Worm (Caenorhabditis elegans): ENCODE data around the gene H14E04.3.

H14E04.3 gene

DNA sequence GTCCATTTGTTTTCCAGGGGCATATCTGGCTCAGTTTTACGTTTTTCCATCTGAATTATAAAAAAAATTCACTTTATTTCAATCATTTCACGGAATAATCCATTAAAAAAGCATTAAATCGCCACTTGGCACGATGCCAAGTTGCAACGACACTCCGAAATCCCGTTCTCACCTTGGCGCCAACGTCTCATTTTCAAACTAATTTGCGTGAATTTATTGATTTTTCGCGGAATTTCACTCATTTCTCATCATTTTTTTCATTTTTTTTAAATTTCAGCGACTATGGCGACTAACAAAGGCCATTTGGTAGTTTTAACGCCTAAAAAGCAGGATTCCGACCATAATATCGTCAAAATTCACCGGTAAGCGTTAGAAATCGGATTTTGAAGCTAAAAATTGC is 10.5 kb downstream of the H14E04.3 start, which contains the start of gene H14E04.2 (continued):
- TF ChIP-seq nhr-28 (tag; optimal IDR thresholded peaks at IDR 0.05) (no peak), ztf-4 (tag; optimal IDR thresholded peaks at IDR 0.05) (no peak), ztf-11 (tag; optimal IDR thresholded peaks at IDR 0.05) (no peak), ZK546.5 (tag; optimal IDR thresholded peaks at IDR 0.05) (no peak), unc-62 (GFP tag; optimal IDR thresholded peaks at IDR 0.05) (no peak), pqm-1 (tag; optimal IDR thresholded peaks at IDR 0.05) (peak; percentile 17), jun-1 (tag; optimal IDR thresholded peaks at IDR 0.05) (peak; percentile 24), elt-3 (tag; optimal IDR thresholded peaks at IDR 0.05) (no peak), nhr-23 (tag; optimal IDR thresholded peaks at IDR 0.05) (peak; percentile 88), nhr-25 (tag; optimal IDR thresholded peaks at IDR 0.05) (peak; percentile 78), ceh-82 (tag; optimal IDR thresholded peaks at IDR 0.05) (peak; percentile 11), mml-1 (tag; optimal IDR thresholded peaks at IDR 0.05) (no peak), lsy-12 (tag; optimal IDR thresholded peaks at IDR 0.05) (no peak), fos-1 (tag; optimal IDR thresholded peaks at IDR 0.05) (no peak), nhr-237 (tag; optimal IDR thresholded peaks at IDR 0.05) (no peak), ceh-28 (tag; optimal IDR thresholded peaks at IDR 0.05) (peak; percentile 85)

DNA sequence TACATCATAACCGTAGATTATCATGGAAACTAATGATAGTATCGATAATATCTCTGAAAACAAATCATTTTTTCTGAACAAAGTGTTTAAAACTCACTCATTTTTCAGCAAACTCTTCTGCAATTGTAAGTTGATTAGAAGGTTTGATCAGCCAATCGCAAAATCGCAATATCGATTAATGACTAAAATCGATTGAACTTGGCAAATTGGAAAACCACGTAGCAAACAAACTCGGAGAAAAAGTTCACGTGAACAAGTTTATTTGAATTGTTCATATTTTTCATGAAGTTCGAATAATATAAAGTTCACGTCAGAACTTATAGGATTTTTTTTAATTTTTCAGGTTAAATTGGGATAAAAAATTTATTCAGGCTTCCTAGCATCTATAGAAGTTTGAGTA is 14.5 kb downstream of the H14E04.3 start, which contains the start of gene H04J21.1:
Gene H04J21.1, minus strand, starts transcription at position 101 of the 400 bp plus-strand sequence.
- TF ChIP-seq nhr-25 (tag; optimal IDR thresholded peaks at IDR 0.05) (no peak), ceh-9 (tag; optimal IDR thresholded peaks at IDR 0.05) (no peak), elt-1 (tag; optimal IDR thresholded peaks at IDR 0.05) (no peak), nhr-67 (tag; optimal IDR thresholded peaks at IDR 0.05) (no peak), elt-3 (tag; optimal IDR thresholded peaks at IDR 0.05) (no peak), nhr-77 (tag; optimal IDR thresholded peaks at IDR 0.05) (no peak), nhr-23 (tag; optimal IDR thresholded peaks at IDR 0.05) (no peak), ZK546.5 (tag; optimal IDR thresholded peaks at IDR 0.05) (no peak), ceh-82 (tag; optimal IDR thresholded peaks at IDR 0.05) (no peak), nhr-237 (tag; optimal IDR thresholded peaks at IDR 0.05) (no peak), nhr-28 (tag; optimal IDR thresholded peaks at IDR 0.05) (no peak), aly-2 (tag; optimal IDR thresholded peaks at IDR 0.05) (no peak), fkh-10 (GFP tag; optimal IDR thresholded peaks at IDR 0.05) (no peak), daf-12 (tag; optimal IDR thresholded peaks at IDR 0.05) (no peak), lin-15B (tag; optimal IDR thresholded peaks at IDR 0.05) (no peak), tbx-2 (tag; optimal IDR thresholded peaks at IDR 0.05) (no peak), ceh-16 (tag; optimal IDR thresholded peaks at IDR 0.05) (no peak)

DNA sequence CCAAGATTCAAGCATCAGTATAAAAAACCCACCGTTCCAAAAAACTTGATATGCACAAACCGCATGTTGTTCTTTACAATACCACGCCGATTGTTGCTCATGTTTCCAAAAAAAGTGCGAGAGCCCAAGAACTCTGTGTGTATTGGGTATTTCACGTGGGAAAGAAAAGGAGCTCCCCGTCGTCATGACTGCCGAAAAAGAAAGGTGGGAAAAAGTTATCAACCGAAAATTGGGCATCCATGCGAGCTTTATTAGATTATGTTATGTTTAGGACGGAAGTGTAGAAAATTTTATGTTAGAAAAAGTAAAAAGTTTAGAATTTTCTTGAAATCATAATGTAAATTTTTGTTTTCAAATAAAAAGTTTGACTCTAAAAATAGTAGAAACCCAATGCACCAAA is 18.0 kb downstream of the H14E04.3 start, which contains the start of gene H04J21.4:
Gene H04J21.4, minus strand, starts transcription at position 101 of the 400 bp plus-strand sequence.
- TF ChIP-seq elt-2 (tag; optimal IDR thresholded peaks at IDR 0.05) = no peak
- no peak for TF ChIP-seq nhr-237 (tag; optimal IDR thresholded peaks at IDR 0.05)
- TF ChIP-seq zag-1 (tag; optimal IDR thresholded peaks at IDR 0.05) = no peak
- no peak for TF ChIP-seq mml-1 (tag; optimal IDR thresholded peaks at IDR 0.05)
- no peak for TF ChIP-seq fos-1 (tag; optimal IDR thresholded peaks at IDR 0.05)
- no peak for TF ChIP-seq jun-1 (tag; optimal IDR thresholded peaks at IDR 0.05)
- TF ChIP-seq nhr-23 (tag; optimal IDR thresholded peaks at IDR 0.05) = no peak
- no peak for TF ChIP-seq ceh-16 (tag; optimal IDR thresholded peaks at IDR 0.05)
- no peak for TF ChIP-seq nhr-43 (tag; optimal IDR thresholded peaks at IDR 0.05; ENCODE audit: poor library complexity, severe bottlenecking)
- no peak for TF ChIP-seq fkh-2 (tag; optimal IDR thresholded peaks at IDR 0.05)
- no peak for TF ChIP-seq tbx-2 (tag; optimal IDR thresholded peaks at IDR 0.05)
- no peak for TF ChIP-seq lin-39 (tag; optimal IDR thresholded peaks at IDR 0.05)
- no peak for TF ChIP-seq unc-39 (tag; optimal IDR thresholded peaks at IDR 0.05)
- no peak for TF ChIP-seq mdl-1 (tag; optimal IDR thresholded peaks at IDR 0.05)
- TF ChIP-seq R02D3.7 (tag; optimal IDR thresholded peaks at IDR 0.05) = no peak
- no peak for TF ChIP-seq ama-1 (optimal IDR thresholded peaks at IDR 0.05)
- TF ChIP-seq ceh-28 (tag; optimal IDR thresholded peaks at IDR 0.05) = no peak
- TF ChIP-seq snpc-4 (tag; optimal IDR thresholded peaks at IDR 0.05) = no peak
- no peak for TF ChIP-seq nhr-25 (tag; optimal IDR thresholded peaks at IDR 0.05)

DNA sequence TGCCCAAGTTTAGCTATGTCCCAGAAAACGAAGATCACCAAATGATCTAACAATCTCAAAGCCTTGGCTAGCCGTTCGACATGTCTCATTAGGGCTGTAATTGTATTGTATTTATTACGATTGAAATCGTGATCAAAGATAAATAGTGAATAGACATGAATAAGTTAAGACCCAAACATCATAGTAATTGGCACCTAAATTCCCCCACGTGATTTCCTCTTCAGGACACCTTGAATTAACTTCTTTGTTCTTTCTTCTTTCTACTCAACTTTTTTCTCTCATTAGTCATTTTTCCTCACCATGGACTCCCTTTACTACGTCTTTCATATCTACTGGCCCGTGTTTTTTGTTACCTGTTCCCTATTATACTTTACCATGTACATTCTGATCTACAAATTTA is 23.7 kb downstream of the H14E04.3 start, which contains the start of gene srd-69:
Gene srd-69, plus strand, starts transcription at position 301 of the 400 bp plus-strand sequence.
- no peak for TF ChIP-seq egl-5 (tag; optimal IDR thresholded peaks at IDR 0.05)
- TF ChIP-seq snpc-4 (tag; optimal IDR thresholded peaks at IDR 0.05) = no peak
- no peak for TF ChIP-seq unc-39 (tag; optimal IDR thresholded peaks at IDR 0.05)
- no peak for TF ChIP-seq mml-1 (tag; optimal IDR thresholded peaks at IDR 0.05)
- no peak for TF ChIP-seq R02D3.7 (tag; optimal IDR thresholded peaks at IDR 0.05)
- no peak for TF ChIP-seq elt-2 (tag; optimal IDR thresholded peaks at IDR 0.05)
- TF ChIP-seq fkh-10 (GFP tag; optimal IDR thresholded peaks at IDR 0.05) = no peak
- no peak for TF ChIP-seq ceh-16 (tag; optimal IDR thresholded peaks at IDR 0.05)
- no peak for TF ChIP-seq mdl-1 (tag; optimal IDR thresholded peaks at IDR 0.05)
- TF ChIP-seq egl-27 (tag; optimal IDR thresholded peaks at IDR 0.05) = no peak
- no peak for TF ChIP-seq nfya-1 (tag; optimal IDR thresholded peaks at IDR 0.05; ENCODE audit: insufficient read depth)
- no peak for TF ChIP-seq daf-12 (tag; optimal IDR thresholded peaks at IDR 0.05)

Measured in whole organism, L3 larva.